Worm (Caenorhabditis elegans): ENCODE measurements around the gene pals-37.

Gene pals-37

ce11 chrV:12468363-12468762, 27.0 kb upstream of the pals-37 start, which contains the start of gene F28C1.3:
F28C1.3 (plus strand) TSS chrV:12468663.
- TF ChIP-seq zag-1 (tag; optimal IDR thresholded peaks at IDR 0.05) = no peak
- no peak for TF ChIP-seq efl-3 (GFP tag; optimal IDR thresholded peaks at IDR 0.05)
- TF ChIP-seq xbp-1 (tag; optimal IDR thresholded peaks at IDR 0.05) = no peak
- no peak for TF ChIP-seq nhr-90 (tag; optimal IDR thresholded peaks at IDR 0.05; ENCODE audit: poor library complexity)
- no peak for TF ChIP-seq lin-13 (GFP tag; optimal IDR thresholded peaks at IDR 0.05)

DNA sequence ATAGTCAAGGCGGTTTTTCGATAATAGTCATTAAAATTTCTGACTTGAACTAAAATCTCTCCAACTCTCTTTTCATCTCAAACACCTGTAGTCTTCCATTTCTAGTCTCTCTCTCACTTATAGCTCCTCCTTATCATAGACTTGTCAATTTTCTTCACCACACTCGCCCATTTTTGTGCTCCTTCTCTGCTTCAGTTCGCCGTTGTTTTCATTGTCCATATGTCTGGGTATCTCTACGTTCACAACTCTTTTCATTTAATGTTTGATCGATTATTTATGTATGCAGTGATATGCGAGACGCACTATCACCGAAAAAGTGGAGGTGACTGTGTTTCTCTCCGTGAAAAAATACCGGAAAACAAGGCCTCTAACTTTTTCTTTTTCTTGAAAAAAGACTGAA, 26.4 kb upstream of the pals-37 start:
- peak; percentile 5 for TF ChIP-seq pax-3 (tag; optimal IDR thresholded peaks at IDR 0.05)
- peak; percentile 67 for TF ChIP-seq elt-2 (tag; optimal IDR thresholded peaks at IDR 0.05)
- TF ChIP-seq C16A3.4 (tag; optimal IDR thresholded peaks at IDR 0.05) = no peak
- peak; percentile 26 for TF ChIP-seq lin-14 (GFP tag; optimal IDR thresholded peaks at IDR 0.05)
- peak in 1 of 2 experiments; percentile 19 for TF ChIP-seq lin-35 (GFP tag; optimal IDR thresholded peaks at IDR 0.05)
- TF ChIP-seq unc-98 (GFP tag; IDR thresholded peaks at IDR 0.05) = no peak
- peak; percentile 29 for TF ChIP-seq pqm-1 (tag; optimal IDR thresholded peaks at IDR 0.05)
- peak; percentile 8 for TF ChIP-seq nhr-20 (tag; optimal IDR thresholded peaks at IDR 0.05)

DNA sequence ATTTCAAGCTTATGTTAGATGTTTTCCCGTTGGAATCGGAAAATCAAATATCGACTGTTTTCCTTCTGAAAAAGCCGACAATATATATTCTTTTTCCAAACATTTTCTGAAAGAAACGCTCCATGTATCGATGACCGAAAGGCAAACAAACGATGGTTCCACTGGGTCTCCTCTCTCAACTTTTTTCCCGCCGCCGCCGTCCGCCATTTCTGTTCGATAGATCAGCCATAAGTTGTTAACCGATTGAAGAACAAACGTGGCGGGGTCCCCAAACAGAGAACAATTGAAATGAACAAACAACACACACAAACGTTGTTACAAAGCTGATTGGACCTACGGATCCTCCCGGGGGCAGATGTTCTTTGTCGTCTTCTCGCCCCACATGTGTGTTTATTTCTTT, 25.3 kb upstream of the pals-37 start:
- TF ChIP-seq lin-14 (GFP tag; optimal IDR thresholded peaks at IDR 0.05) (peak; percentile 20), ces-1 (GFP tag; optimal IDR thresholded peaks at IDR 0.05) (no peak)

DNA sequence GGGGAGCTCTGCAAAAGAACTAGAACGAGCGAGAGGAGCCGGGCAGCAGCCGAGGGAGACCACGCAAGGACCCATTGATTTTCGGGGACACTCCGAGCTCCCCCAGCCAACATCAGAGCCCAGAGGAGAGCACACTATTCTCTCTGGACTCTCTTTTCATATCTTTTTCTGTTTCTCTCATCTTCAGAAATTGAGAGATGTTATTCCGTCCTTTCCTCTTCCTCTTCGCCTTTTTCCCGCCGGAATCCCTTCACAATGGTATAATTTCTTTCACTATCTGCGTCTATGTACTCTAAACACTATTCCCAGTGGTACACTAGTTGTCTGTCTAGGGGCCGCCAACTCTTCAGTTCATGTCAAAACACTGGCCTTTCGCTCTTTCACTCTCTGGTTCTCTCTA, 24.1 kb upstream of the pals-37 start:
- TF ChIP-seq ztf-4 (tag; optimal IDR thresholded peaks at IDR 0.05) = peak; percentile 76
- no peak for TF ChIP-seq pag-3 (tag; optimal IDR thresholded peaks at IDR 0.05; ENCODE audit: borderline replicate concordance, insufficient read depth)
- TF ChIP-seq tlp-1 (tag; optimal IDR thresholded peaks at IDR 0.05) = no peak
- TF ChIP-seq sup-37 (GFP tag; optimal IDR thresholded peaks at IDR 0.05) = peak; percentile 16
- TF ChIP-seq nhr-84 (tag; optimal IDR thresholded peaks at IDR 0.05) = no peak
- TF ChIP-seq Y116A8C.19 (tag; optimal IDR thresholded peaks at IDR 0.05; ENCODE audit: borderline replicate concordance) = no peak
- TF ChIP-seq fkh-8 (tag; optimal IDR thresholded peaks at IDR 0.05) = peak; percentile 95
- TF ChIP-seq unc-62 (GFP tag; optimal IDR thresholded peaks at IDR 0.05) = no peak
- peak; percentile 91 for TF ChIP-seq snu-23 (GFP tag; optimal IDR thresholded peaks at IDR 0.05)
- TF ChIP-seq dpl-1 (GFP tag; optimal IDR thresholded peaks at IDR 0.05) = peak; percentile 53 to 72 (median 64)
- no peak for TF ChIP-seq mab-9 (GFP tag; IDR thresholded peaks at IDR 0.05)
- TF ChIP-seq C16A3.4 (tag; optimal IDR thresholded peaks at IDR 0.05) = peak; percentile 64
- no peak for TF ChIP-seq pqm-1 (tag; optimal IDR thresholded peaks at IDR 0.05)
- TF ChIP-seq pax-3 (tag; optimal IDR thresholded peaks at IDR 0.05) = peak; percentile 84
- peak; percentile 80 for TF ChIP-seq blmp-1 (tag; optimal IDR thresholded peaks at IDR 0.05)
- TF ChIP-seq C34B4.2 (tag; optimal IDR thresholded peaks at IDR 0.05) = no peak
- no peak for TF ChIP-seq zip-4 (GFP tag; optimal IDR thresholded peaks at IDR 0.05)
- peak; percentile 78 to 82 for TF ChIP-seq efl-1 (optimal IDR thresholded peaks at IDR 0.05)
- peak; percentile 49 to 92 for TF ChIP-seq efl-1 (GFP tag; optimal IDR thresholded peaks at IDR 0.05 in 1 of 2)
- peak; percentile 42 for TF ChIP-seq unc-130 (tag; optimal IDR thresholded peaks at IDR 0.05)
- no peak for TF ChIP-seq alr-1 (tag; optimal IDR thresholded peaks at IDR 0.05; ENCODE audit: borderline replicate concordance)
- TF ChIP-seq nhr-237 (tag; optimal IDR thresholded peaks at IDR 0.05) = peak; percentile 35
- peak; percentile 85 for TF ChIP-seq nhr-20 (tag; optimal IDR thresholded peaks at IDR 0.05)
- peak; percentile 76 for TF ChIP-seq xbp-1 (tag; optimal IDR thresholded peaks at IDR 0.05)
- TF ChIP-seq mef-2 (tag; optimal IDR thresholded peaks at IDR 0.05) = peak; percentile 41
- TF ChIP-seq hlh-4 (tag; optimal IDR thresholded peaks at IDR 0.05) = no peak
- peak; percentile 46 for TF ChIP-seq aly-2 (tag; optimal IDR thresholded peaks at IDR 0.05)
- peak; percentile 91 for TF ChIP-seq egl-13 (tag; optimal IDR thresholded peaks at IDR 0.05)
- TF ChIP-seq swsn-7 (tag; optimal IDR thresholded peaks at IDR 0.05) = peak; percentile 92
- TF ChIP-seq lir-3 (tag; optimal IDR thresholded peaks at IDR 0.05; ENCODE audit: poor library complexity) = peak; percentile 65
- peak; percentile 71 for TF ChIP-seq snpc-4 (tag; optimal IDR thresholded peaks at IDR 0.05)
- peak; percentile 22 for TF ChIP-seq fos-1 (tag; optimal IDR thresholded peaks at IDR 0.05)
- TF ChIP-seq nhr-76 (tag; optimal IDR thresholded peaks at IDR 0.05) = no peak
- TF ChIP-seq ceh-88 (GFP tag; IDR thresholded peaks at IDR 0.05) = peak; percentile 53; the same call in 1 of the 2 replicates
- TF ChIP-seq zag-1 (tag; optimal IDR thresholded peaks at IDR 0.05) = peak; percentile 51
- TF ChIP-seq F16B12.6 (tag; optimal IDR thresholded peaks at IDR 0.05) = no peak
- TF ChIP-seq nhr-77 (tag; optimal IDR thresholded peaks at IDR 0.05) = peak; percentile 85
- TF ChIP-seq lin-15B (tag; optimal IDR thresholded peaks at IDR 0.05) = no peak
- peak; percentile 99 for TF ChIP-seq lin-14 (GFP tag; optimal IDR thresholded peaks at IDR 0.05)
